Worm (Caenorhabditis elegans): Measurements from ENCODE around the gene rgs-9.
A peak's percentile ranks its signal among the peaks of the same experiment; 100 is the strongest.

rgs-9 gene

DNA sequence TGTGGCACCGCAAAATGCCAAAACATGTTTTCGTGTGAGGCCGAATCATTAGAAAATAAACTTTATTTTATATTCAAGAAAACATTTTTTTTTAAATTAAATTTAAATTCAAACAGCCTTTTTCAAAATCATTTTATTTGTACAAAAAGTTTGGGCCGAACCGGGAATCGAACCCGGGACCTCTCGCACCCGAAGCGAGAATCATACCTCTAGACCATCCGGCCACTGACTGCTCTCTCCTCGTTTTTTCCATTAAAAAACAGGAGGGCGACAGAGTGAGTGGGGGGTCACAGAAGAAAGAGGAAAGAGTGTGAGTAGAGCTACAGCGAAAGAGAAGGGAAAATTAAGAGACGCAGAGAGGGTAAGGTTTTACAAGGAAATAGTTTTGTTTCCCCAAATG lies 34.4 kb upstream of the rgs-9 start (continued):
- TF ChIP-seq hrde-1 (tag; optimal IDR thresholded peaks at IDR 0.05; ENCODE audit: borderline replicate concordance) (peak; percentile 14), tlf-1 (GFP tag; optimal IDR thresholded peaks at IDR 0.05) (peak; percentile 36), madf-6 (GFP tag; IDR thresholded peaks at IDR 0.05) (no peak), lsl-1 (GFP tag; optimal IDR thresholded peaks at IDR 0.05) (no peak), cebp-1 (GFP tag; IDR thresholded peaks at IDR 0.05) (no peak), cebp-1 (tag; optimal IDR thresholded peaks at IDR 0.05) (no peak), attf-5 (GFP tag; optimal IDR thresholded peaks at IDR 0.05) (peak; percentile 41), C06A6.2 (GFP tag; conservative IDR thresholded peaks at IDR 0.05) (peak; percentile 43), nhr-80 (tag; optimal IDR thresholded peaks at IDR 0.05) (no peak), ztf-25 (GFP tag; IDR thresholded peaks at IDR 0.05) (no peak), let-607 (tag; optimal IDR thresholded peaks at IDR 0.05) (peak in 1 of 2 experiments; percentile 9), ceh-40 (GFP tag; IDR thresholded peaks at IDR 0.05) (no peak), somi-1 (GFP tag; optimal IDR thresholded peaks at IDR 0.05) (peak; percentile 62), ceh-79 (tag; optimal IDR thresholded peaks at IDR 0.05) (no peak), mxl-1 (tag; optimal IDR thresholded peaks at IDR 0.05) (peak; percentile 85), C17E4.6 (GFP tag; IDR thresholded peaks at IDR 0.05) (no peak), ceh-100 (GFP tag; IDR thresholded peaks at IDR 0.05) (peak; percentile 48), lin-54 (GFP tag; optimal IDR thresholded peaks at IDR 0.05) (peak; percentile 47), B0035.1 (tag; optimal IDR thresholded peaks at IDR 0.05) (peak; percentile 72), chd-7 (tag; optimal IDR thresholded peaks at IDR 0.05) (peak; percentile 50), aptf-2 (GFP tag; conservative IDR thresholded peaks at IDR 0.05) (no peak), efl-1 (GFP tag; optimal IDR thresholded peaks at IDR 0.05) (no peak), nfyb-1 (GFP tag; IDR thresholded peaks at IDR 0.05) (no peak; the same call in 1 of the 2 replicates), ztf-26 (tag; optimal IDR thresholded peaks at IDR 0.05) (peak; percentile 56), unc-62 (GFP tag; optimal IDR thresholded peaks at IDR 0.05) (no peak), pha-4 (tag; optimal IDR thresholded peaks at IDR 0.05) (no peak), hsf-1 (GFP tag; IDR thresholded peaks at IDR 0.05) (no peak), egrh-3 (GFP tag; IDR thresholded peaks at IDR 0.05) (no peak), zfh-2 (GFP tag; conservative IDR thresholded peaks at IDR 0.05) (no peak), F37B4.10 (GFP tag; IDR thresholded peaks at IDR 0.05) (no peak), sea-2 (GFP tag; IDR thresholded peaks at IDR 0.05) (no peak), rpc-1 (optimal IDR thresholded peaks at IDR 0.05) (peak; percentile 78), rpc-1 (tag; optimal IDR thresholded peaks at IDR 0.05) (peak; percentile 91), bed-2 (GFP tag; IDR thresholded peaks at IDR 0.05) (no peak), lir-1 (GFP tag; conservative IDR thresholded peaks at IDR 0.05) (0 out of 2 replicates have a peak, but pooled peaks have one; percentile 61), Y53F4B.3 (GFP tag; IDR thresholded peaks at IDR 0.05) (0 out of 2 replicates have a peak, but pooled peaks have one; percentile 24), Y53G8AR.9 (GFP tag; conservative IDR thresholded peaks at IDR 0.05) (no peak), F57A8.1 (GFP tag; optimal IDR thresholded peaks at IDR 0.05) (no peak), pbrm-1 (GFP tag; IDR thresholded peaks at IDR 0.05) (no peak), F49E8.2 (tag; optimal IDR thresholded peaks at IDR 0.05; ENCODE audit: insufficient read depth) (no peak), B0336.3 (GFP tag; IDR thresholded peaks at IDR 0.05) (no peak), nfya-1 (tag; optimal IDR thresholded peaks at IDR 0.05; ENCODE audit: borderline replicate concordance, insufficient read depth) (no peak), sptf-2 (GFP tag; optimal IDR thresholded peaks at IDR 0.05) (peak; percentile 84), B0261.1 (tag; optimal IDR thresholded peaks at IDR 0.05) (peak; percentile 95), die-1 (tag; optimal IDR thresholded peaks at IDR 0.05) (peak; percentile 83), F55B11.4 (tag; optimal IDR thresholded peaks at IDR 0.05; ENCODE audit: borderline replicate concordance, insufficient read depth) (no peak), ztf-22 (GFP tag; optimal IDR thresholded peaks at IDR 0.05) (no peak), Y67H2A.10 (GFP tag; conservative IDR thresholded peaks at IDR 0.05) (0 out of 2 replicates have a peak, but pooled peaks have one; percentile 41), T26A5.8 (tag; optimal IDR thresholded peaks at IDR 0.05) (no peak), athp-1 (tag; optimal IDR thresholded peaks at IDR 0.05) (no peak)

Data from whole organism, young adult.